Fruit fly (Drosophila melanogaster): ENCODE data around the gene Nak.

DNA sequence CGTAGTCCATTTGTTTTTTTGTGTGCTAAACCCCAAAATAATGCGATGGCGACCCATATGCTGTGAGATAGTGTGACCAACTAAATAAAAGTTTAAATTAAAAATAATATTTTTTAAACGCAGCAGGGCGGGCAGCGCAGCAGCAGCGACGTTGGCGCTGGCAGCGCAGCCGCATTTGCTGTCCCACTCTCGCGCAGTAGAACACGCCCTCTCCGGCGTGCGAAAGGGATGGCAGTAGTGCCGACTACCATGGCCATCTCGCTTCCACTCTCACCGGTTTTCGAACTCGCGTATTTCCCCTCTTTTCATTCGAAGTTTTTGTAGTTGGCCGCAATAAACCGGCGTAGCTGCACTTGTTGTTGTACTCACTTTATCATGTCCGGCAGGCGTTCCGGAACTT, 32.5 kb downstream of the Nak start:
- TF ChIP-seq psq (optimal IDR thresholded peaks at IDR 0.05): no peak
- no peak for TF ChIP-seq Dll (optimal IDR thresholded peaks at IDR 0.05)
- no peak for TF ChIP-seq EcR (GFP tag; optimal IDR thresholded peaks at IDR 0.05)

Data from whole organism.